Worm (Caenorhabditis elegans) whole organism, early embryonic: ENCODE measurements around the gene srz-102.

ENCODE experiments used
- B0310.2 ChIP-seq: sonication (generic microtip); optimal IDR thresholded peaks from 2 replicates; lab custom pipeline; 2016; ENCODE audit warnings: mild to moderate bottlenecking, missing genetic modification characterization, missing compliant biosample characterization
- F13C5.2 ChIP-seq: sonication (generic microtip); optimal IDR thresholded peaks from 2 replicates; lab custom pipeline; 2017; ENCODE audit warnings: mild to moderate bottlenecking, missing genetic modification characterization, inconsistent platforms, missing compliant biosample characterization
- aly-1 ChIP-seq: sonication (generic microtip); optimal IDR thresholded peaks from 2 replicates; lab custom pipeline; 2016; ENCODE audit warnings: missing genetic modification characterization, missing compliant biosample characterization
- ama-1 ChIP-seq: fragments of 150-350 bp; optimal IDR thresholded peaks from 2 replicates; lab custom pipeline; 2014
- ceh-13 ChIP-seq: fragments of 200-800 bp; sonication (Bioruptor generic); optimal IDR thresholded peaks from 2 replicates; lab custom pipeline; 2018; ENCODE audit warnings: mild to moderate bottlenecking, missing genetic modification characterization, missing compliant biosample characterization
- ceh-36 ChIP-seq: sonication (generic microtip); optimal IDR thresholded peaks from 2 replicates; lab custom pipeline; 2016; ENCODE audit warnings: missing genetic modification characterization, inconsistent platforms, missing compliant biosample characterization
- ets-7 ChIP-seq: sonication (generic microtip); optimal IDR thresholded peaks from 2 replicates; lab custom pipeline; 2016; ENCODE audit warnings: missing genotype, missing genetic modification characterization, missing compliant biosample characterization
- flt-1 ChIP-seq: fragments of 200-800 bp; sonication (Bioruptor generic); IDR thresholded peaks from 2 replicates; pipeline ENCODE4 v1.3.6; 2022; ENCODE audit warnings: missing genetic modification characterization, missing compliant biosample characterization
- hmbx-1 ChIP-seq: sonication (generic microtip); optimal IDR thresholded peaks from 2 replicates; lab custom pipeline; 2016; ENCODE audit warnings: mild to moderate bottlenecking, missing genetic modification characterization, missing compliant biosample characterization
- hmg-4 ChIP-seq: fragments of 200-800 bp; sonication (Bioruptor generic); optimal IDR thresholded peaks from 2 replicates; lab custom pipeline; 2018; ENCODE audit warnings: mild to moderate bottlenecking, missing genetic modification characterization, missing compliant biosample characterization
- hnd-1 ChIP-seq: sonication (generic microtip); optimal IDR thresholded peaks from 2 replicates; lab custom pipeline; 2016; ENCODE audit warnings: missing genetic modification characterization, missing compliant biosample characterization
- pes-1 ChIP-seq: fragments of 200-800 bp; sonication (Bioruptor generic); IDR thresholded peaks from 2 replicates; pipeline ENCODE4 v1.3.6; 2022; ENCODE audit warnings: missing genetic modification reagents, missing genetic modification characterization, missing compliant biosample characterization
- scrt-1 ChIP-seq: fragments of 200-800 bp; sonication (Bioruptor generic); IDR thresholded peaks from 2 replicates; pipeline ENCODE4 v1.3.6; 2022; ENCODE audit warnings: missing genetic modification characterization, missing compliant biosample characterization
- sea-1 ChIP-seq: fragments of 200-800 bp; sonication (Bioruptor generic); conservative IDR thresholded peaks from 2 replicates; pipeline ENCODE4 v1.3.6; 2022; ENCODE audit warnings: missing genetic modification characterization, missing compliant biosample characterization
- tbx-11 ChIP-seq: fragments of 200-800 bp; sonication (Bioruptor generic); IDR thresholded peaks from 2 replicates; pipeline ENCODE4 v1.3.6; 2022; ENCODE audit warnings: missing genetic modification characterization, missing compliant biosample characterization
- tbx-37 ChIP-seq: fragments of 200-800 bp; sonication (Bioruptor generic); conservative IDR thresholded peaks from 2 replicates; pipeline ENCODE4 v1.3.6; 2022; ENCODE audit warnings: missing genetic modification reagents, missing genetic modification characterization, missing compliant biosample characterization
- tra-4 ChIP-seq: sonication (generic microtip); optimal IDR thresholded peaks from 2 replicates; lab custom pipeline; 2017; ENCODE audit warnings: missing genetic modification characterization, missing compliant biosample characterization

Gene srz-102

ce11 chrV:16687227-16687626 lies at the start of gene srz-102:
srz-102 (plus strand) TSS chrV:16687527.
- TF ChIP-seq pes-1 (GFP tag; lab: Robert Waterston, UW) (no peak), ceh-13 (GFP tag; lab: Kevin White, UChicago) (no peak), tbx-37 (GFP tag; lab: Robert Waterston, UW) (no peak), aly-1 (tag; lab: Kevin White, UChicago) (no peak), flt-1 (GFP tag; lab: Robert Waterston, UW) (no peak), tbx-11 (GFP tag; lab: Robert Waterston, UW) (no peak), ets-7 (tag; lab: Kevin White, UChicago) (no peak), hmg-4 (GFP tag; lab: Kevin White, UChicago) (no peak), hmbx-1 (no peak), ceh-36 (no peak), B0310.2 (tag; lab: Kevin White, UChicago) (no peak), scrt-1 (no peak), sea-1 (GFP tag; lab: Robert Waterston, UW) (no peak), ama-1 (lab: Kevin White, UChicago) (no peak), tra-4 (tag; lab: Kevin White, UChicago) (no peak), hnd-1 (tag; lab: Kevin White, UChicago) (no peak), F13C5.2 (no peak)

ce11 chrV:16638204-16638603 lies 49.1 kb upstream of the srz-102 start, which contains the start of gene srw-76:
srw-76 (minus strand) TSS chrV:16638304.
- TF ChIP-seq tra-4 (tag; lab: Kevin White, UChicago) (no peak), B0310.2 (tag; lab: Kevin White, UChicago) (no peak), ceh-36 (no peak), tbx-37 (GFP tag; lab: Robert Waterston, UW) (no peak), hmbx-1 (no peak), aly-1 (tag; lab: Kevin White, UChicago) (no peak), F13C5.2 (no peak), tbx-11 (GFP tag; lab: Robert Waterston, UW) (no peak), ets-7 (tag; lab: Kevin White, UChicago) (no peak), hnd-1 (tag; lab: Kevin White, UChicago) (no peak), ama-1 (lab: Kevin White, UChicago) (no peak), pes-1 (GFP tag; lab: Robert Waterston, UW) (no peak), hmg-4 (GFP tag; lab: Kevin White, UChicago) (no peak), sea-1 (GFP tag; lab: Robert Waterston, UW) (no peak), scrt-1 (no peak), flt-1 (GFP tag; lab: Robert Waterston, UW) (no peak), ceh-13 (GFP tag; lab: Kevin White, UChicago) (no peak)

- TF ChIP-seq sea-1 (GFP tag; lab: Robert Waterston, UW) (no peak), tbx-11 (GFP tag; lab: Robert Waterston, UW) (no peak), scrt-1 (no peak), F13C5.2 (no peak), tra-4 (tag; lab: Kevin White, UChicago) (no peak), ceh-13 (GFP tag; lab: Kevin White, UChicago) (no peak), ets-7 (tag; lab: Kevin White, UChicago) (no peak)
Measured at ce11 chrV:16640366-16640765, 47.0 kb upstream of the srz-102 start.

- TF ChIP-seq ceh-13 (GFP tag; lab: Kevin White, UChicago) (no peak), B0310.2 (tag; lab: Kevin White, UChicago) (no peak), tbx-37 (GFP tag; lab: Robert Waterston, UW) (no peak), flt-1 (GFP tag; lab: Robert Waterston, UW) (no peak), ceh-36 (no peak), F13C5.2 (no peak), hmg-4 (GFP tag; lab: Kevin White, UChicago) (no peak), ama-1 (lab: Kevin White, UChicago) (no peak)
Measured at ce11 chrV:16643558-16643957, 43.8 kb upstream of the srz-102 start, which contains the start of gene srw-77. srw-77 (minus strand) TSS chrV:16643658.

ce11 chrV:16645201-16645940 lies 42.0 kb upstream of the srz-102 start, which contains the start of gene W06G6.17:
W06G6.17 (minus strand) TSS chrV:16645251.
- TF ChIP-seq hnd-1 (tag; lab: Kevin White, UChicago) (no peak), tra-4 (tag; lab: Kevin White, UChicago) (no peak), flt-1 (GFP tag; lab: Robert Waterston, UW) (no peak), B0310.2 (tag; lab: Kevin White, UChicago) (no peak)

ce11 chrV:16646372-16646771 lies 41.0 kb upstream of the srz-102 start, which contains the start of gene W06G6.9:
W06G6.9 (minus strand) TSS chrV:16646472.
- TF ChIP-seq flt-1 (GFP tag; lab: Robert Waterston, UW) (no peak), ceh-13 (GFP tag; lab: Kevin White, UChicago) (no peak), scrt-1 (no peak), pes-1 (GFP tag; lab: Robert Waterston, UW) (no peak)

ce11 chrV:16647093-16647492 lies 40.2 kb upstream of the srz-102 start, which contains the start of gene W06G6.10:
W06G6.10 (minus strand) TSS chrV:16647193.
- no peak for TF ChIP-seq tra-4 (tag; lab: Kevin White, UChicago)
- TF ChIP-seq hnd-1 (tag; lab: Kevin White, UChicago) = no peak
- no peak for TF ChIP-seq hmg-4 (GFP tag; lab: Kevin White, UChicago)
- TF ChIP-seq tbx-11 (GFP tag; lab: Robert Waterston, UW) = no peak
- TF ChIP-seq tbx-37 (GFP tag; lab: Robert Waterston, UW) = no peak
- no peak for TF ChIP-seq pes-1 (GFP tag; lab: Robert Waterston, UW)
- TF ChIP-seq ama-1 (lab: Kevin White, UChicago) = no peak
- no peak for TF ChIP-seq scrt-1
- no peak for TF ChIP-seq ceh-36
- TF ChIP-seq flt-1 (GFP tag; lab: Robert Waterston, UW) = no peak
- TF ChIP-seq sea-1 (GFP tag; lab: Robert Waterston, UW) = no peak
- no peak for TF ChIP-seq B0310.2 (tag; lab: Kevin White, UChicago)
- TF ChIP-seq hmbx-1 = no peak
- no peak for TF ChIP-seq ceh-13 (GFP tag; lab: Kevin White, UChicago)
- TF ChIP-seq ets-7 (tag; lab: Kevin White, UChicago) = no peak
- no peak for TF ChIP-seq F13C5.2
- TF ChIP-seq aly-1 (tag; lab: Kevin White, UChicago) = no peak
